Fruit fly (Drosophila melanogaster) Kc167 (cell line): Measurements from ENCODE around the gene CG5556.

Source experiments
- Myc ChIP-seq: fragments of >200 bp; optimal IDR thresholded peaks from 2 replicates; lab custom pipeline; 2017; ENCODE audit warnings: missing external identifiers
- Sin3A ChIP-seq: fragments of >200 bp; optimal IDR thresholded peaks from 2 replicates; lab custom pipeline; 2018; ENCODE audit warnings: missing external identifiers
- h ChIP-seq: fragments of >200 bp; optimal IDR thresholded peaks from 3 replicates; lab custom pipeline; 2018; ENCODE audit warnings: missing external identifiers
- insv ChIP-seq: fragments of >200 bp; optimal IDR thresholded peaks from 3 replicates; lab custom pipeline; 2018; ENCODE audit warnings: missing external identifiers
- psq ChIP-seq: fragments of >200 bp; optimal IDR thresholded peaks from 2 replicates; lab custom pipeline; 2017; ENCODE audit warnings: missing external identifiers
- ttk ChIP-seq: sonication (Bioruptor generic); optimal IDR thresholded peaks from 2 replicates; lab custom pipeline; 2017; ENCODE audit warnings: missing external identifiers

The CG5556 gene

DNA sequence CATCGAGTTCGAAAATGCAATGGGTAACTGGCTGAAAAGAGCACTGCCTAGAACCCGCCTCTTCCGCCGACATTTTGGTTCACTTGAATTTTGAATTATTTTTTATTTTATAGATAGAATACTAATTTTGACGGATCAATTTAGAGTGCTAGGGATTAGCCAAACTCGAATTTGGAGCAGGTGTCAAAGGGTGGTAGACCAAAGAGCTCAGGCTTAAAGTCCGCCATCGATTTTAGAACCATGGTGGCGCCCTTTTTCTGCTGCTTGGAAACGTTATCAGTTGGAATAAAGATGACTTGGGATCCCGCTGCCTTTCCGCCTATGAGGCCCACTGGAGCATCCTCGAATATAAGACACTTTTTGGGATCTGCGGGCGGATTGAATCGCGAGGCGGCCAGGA, 2.2 kb upstream of the CG5556 start, which contains the start of gene CG31924:
TSS of gene CG31924 (minus strand) at position 101 of the 400 bp plus-strand sequence.
- TF ChIP-seq psq (lab: Kevin White, UChicago) (no peak), Sin3A (lab: Kevin White, UChicago) (no peak), insv (lab: Kevin White, UChicago) (no peak), Myc (lab: Kevin White, UChicago) (no peak), ttk (no peak), h (lab: Kevin White, UChicago) (no peak)

- no peak for TF ChIP-seq insv (lab: Kevin White, UChicago)
- TF ChIP-seq Myc (lab: Kevin White, UChicago) = no peak
- TF ChIP-seq ttk = no peak
- TF ChIP-seq psq (lab: Kevin White, UChicago) = no peak
- TF ChIP-seq Sin3A (lab: Kevin White, UChicago) = no peak
- TF ChIP-seq h (lab: Kevin White, UChicago) = no peak
Observed at dm6 chr2L:1354009-1354408, 1.3 kb upstream of the CG5556 start, which contains the start of gene CG5561. Gene CG5561, minus strand, starts transcription at chr2L:1354109.

- no peak for TF ChIP-seq insv (lab: Kevin White, UChicago)
- TF ChIP-seq h (lab: Kevin White, UChicago) = no peak
- TF ChIP-seq Sin3A (lab: Kevin White, UChicago) = no peak
- no peak for TF ChIP-seq Myc (lab: Kevin White, UChicago)
- no peak for TF ChIP-seq psq (lab: Kevin White, UChicago)
- TF ChIP-seq ttk = no peak
Observed at dm6 chr2L:1346034-1346433, 6.6 kb downstream of the CG5556 start.

DNA sequence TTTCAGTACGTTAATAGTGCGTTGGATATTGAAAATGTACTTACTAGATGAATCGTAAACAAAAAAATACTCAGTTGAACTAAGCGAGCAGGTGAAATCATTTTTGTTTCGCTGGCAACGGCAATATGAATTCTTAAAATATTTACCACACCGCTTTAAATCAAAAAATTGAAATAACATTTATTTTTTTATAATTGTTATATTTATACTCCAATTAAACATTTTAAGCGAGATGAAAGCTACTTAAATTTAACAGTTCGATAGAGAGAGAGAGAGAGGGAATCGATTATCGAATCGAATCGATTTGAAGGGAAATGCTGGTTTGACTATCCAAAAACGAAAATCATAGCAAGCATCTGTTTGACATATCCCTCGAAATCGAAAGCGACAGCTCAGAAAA, 8.6 kb downstream of the CG5556 start, which contains the start of the genes CG33922 and Cdlc2:
TSS of gene CG33922 (minus strand) at position 101 of the 400 bp plus-strand sequence.
TSS of gene Cdlc2 (plus strand) at position 330 of the 400 bp plus-strand sequence.
- no peak for TF ChIP-seq insv (lab: Kevin White, UChicago)
- TF ChIP-seq psq (lab: Kevin White, UChicago) = no peak
- no peak for TF ChIP-seq h (lab: Kevin White, UChicago)
- no peak for TF ChIP-seq Sin3A (lab: Kevin White, UChicago)
- TF ChIP-seq Myc (lab: Kevin White, UChicago) = no peak
- TF ChIP-seq ttk = no peak

DNA sequence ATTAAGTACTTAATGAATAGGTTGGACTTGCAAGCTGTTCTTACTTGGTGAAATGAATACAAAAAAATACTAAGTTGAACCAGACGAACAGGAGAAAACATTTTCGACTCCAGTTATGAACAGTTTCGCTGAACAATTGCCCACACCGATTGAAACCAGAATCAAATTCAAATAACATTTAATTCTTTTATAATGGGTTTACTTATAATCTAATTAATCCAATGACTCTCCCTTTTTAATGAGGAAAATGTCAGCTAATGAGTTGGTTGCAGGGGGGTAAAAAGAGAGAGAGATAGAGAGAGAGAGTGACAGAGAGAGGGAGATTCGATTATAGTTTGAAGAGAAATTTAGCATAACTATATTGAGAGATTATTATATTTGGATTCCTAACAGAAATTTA, 10.7 kb downstream of the CG5556 start, which contains the start of gene CG33923:
TSS of gene CG33923 (minus strand) at position 101 of the 400 bp plus-strand sequence.
- no peak for TF ChIP-seq h (lab: Kevin White, UChicago)
- TF ChIP-seq Myc (lab: Kevin White, UChicago) = no peak
- no peak for TF ChIP-seq psq (lab: Kevin White, UChicago)
- no peak for TF ChIP-seq ttk
- TF ChIP-seq Sin3A (lab: Kevin White, UChicago) = no peak
- TF ChIP-seq insv (lab: Kevin White, UChicago) = no peak

- TF ChIP-seq psq (lab: Kevin White, UChicago) = no peak
- no peak for TF ChIP-seq h (lab: Kevin White, UChicago)
- TF ChIP-seq ttk = no peak
- TF ChIP-seq Sin3A (lab: Kevin White, UChicago) = no peak
- TF ChIP-seq Myc (lab: Kevin White, UChicago) = no peak
- TF ChIP-seq insv (lab: Kevin White, UChicago) = no peak
Observed at dm6 chr2L:1333828-1334227, 18.8 kb downstream of the CG5556 start, which contains the start of gene CG5440. Gene CG5440, plus strand, starts transcription at chr2L:1334128.

DNA sequence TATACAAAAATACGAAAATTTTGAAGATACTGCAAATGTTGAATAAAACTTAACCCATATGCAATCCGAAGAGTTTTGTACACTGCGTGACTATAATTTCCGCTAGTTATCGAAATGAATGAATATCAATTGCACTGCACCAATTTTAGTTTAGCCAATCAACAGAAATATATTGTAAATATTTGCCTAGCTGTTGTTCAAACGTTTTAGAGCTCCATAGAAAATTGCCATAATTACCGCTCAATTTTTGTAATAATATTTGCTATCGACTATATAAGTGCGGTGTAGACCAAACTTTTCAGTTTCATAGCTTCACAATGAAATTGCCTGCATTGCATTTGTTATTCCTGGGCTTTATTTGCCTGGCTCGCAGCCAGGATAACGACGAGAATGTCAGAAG, 23.8 kb downstream of the CG5556 start, which contains the start of gene a5:
TSS of gene a5 (plus strand) at position 301 of the 400 bp plus-strand sequence.
- TF ChIP-seq Sin3A (lab: Kevin White, UChicago) = no peak
- TF ChIP-seq psq (lab: Kevin White, UChicago) = no peak
- no peak for TF ChIP-seq ttk
- no peak for TF ChIP-seq Myc (lab: Kevin White, UChicago)
- TF ChIP-seq h (lab: Kevin White, UChicago) = no peak
- no peak for TF ChIP-seq insv (lab: Kevin White, UChicago)

dm6 chr2L:1316422-1316821, 36.2 kb downstream of the CG5556 start:
- TF ChIP-seq insv (lab: Kevin White, UChicago) (no peak), psq (lab: Kevin White, UChicago) (no peak), ttk (no peak), h (lab: Kevin White, UChicago) (no peak), Myc (lab: Kevin White, UChicago) (no peak), Sin3A (lab: Kevin White, UChicago) (no peak)

dm6 chr2L:1315283-1315682, 37.4 kb downstream of the CG5556 start:
- TF ChIP-seq Sin3A (lab: Kevin White, UChicago) = no peak
- no peak for TF ChIP-seq h (lab: Kevin White, UChicago)
- TF ChIP-seq psq (lab: Kevin White, UChicago) = no peak
- TF ChIP-seq Myc (lab: Kevin White, UChicago) = no peak
- no peak for TF ChIP-seq insv (lab: Kevin White, UChicago)
- TF ChIP-seq ttk = no peak

dm6 chr2L:1312321-1312720, 40.3 kb downstream of the CG5556 start:
- TF ChIP-seq psq (lab: Kevin White, UChicago) = no peak
- no peak for TF ChIP-seq insv (lab: Kevin White, UChicago)
- TF ChIP-seq Sin3A (lab: Kevin White, UChicago) = no peak
- no peak for TF ChIP-seq Myc (lab: Kevin White, UChicago)
- TF ChIP-seq h (lab: Kevin White, UChicago) = no peak
- TF ChIP-seq ttk = no peak
